Fruit fly (Drosophila melanogaster): Measurements from ENCODE around the gene Ublcp1.
A peak's percentile ranks its signal among the peaks of the same experiment; 100 is the strongest.

dm6 chr3R:23048690-23049118, 12.6 kb upstream of the Ublcp1 start:
- TF ChIP-seq Blimp-1 (GFP tag; optimal IDR thresholded peaks at IDR 0.05) (peak; percentile 72), Ets96B (tag; optimal IDR thresholded peaks at IDR 0.05) (peak; percentile 83), Hr4 (GFP tag; optimal IDR thresholded peaks at IDR 0.05) (peak; percentile 91), CG3919 (GFP tag; optimal IDR thresholded peaks at IDR 0.05) (peak; percentile 88), Sox15 (GFP tag; optimal IDR thresholded peaks at IDR 0.05) (peak; percentile 74), CG16779 (tag; optimal IDR thresholded peaks at IDR 0.05) (peak; percentile 36), ss (GFP tag; optimal IDR thresholded peaks at IDR 0.05) (peak; percentile 62 to 71), Hr39 (GFP tag; optimal IDR thresholded peaks at IDR 0.05) (peak; percentile 79), CG7368 (GFP tag; optimal IDR thresholded peaks at IDR 0.05) (peak; percentile 74)
